Fruit fly (Drosophila melanogaster) S2 (cell line): ENCODE measurements around the gene CG7379.

Experiments used
- CG8478 ChIP-seq: fragments of >200 bp; optimal IDR thresholded peaks from 2 replicates; lab custom pipeline; 2018
- CTCF ChIP-seq, 2 experiments: fragments of >200 bp; optimal IDR thresholded peaks; 2 replicates each; lab custom pipeline; 2018

DNA sequence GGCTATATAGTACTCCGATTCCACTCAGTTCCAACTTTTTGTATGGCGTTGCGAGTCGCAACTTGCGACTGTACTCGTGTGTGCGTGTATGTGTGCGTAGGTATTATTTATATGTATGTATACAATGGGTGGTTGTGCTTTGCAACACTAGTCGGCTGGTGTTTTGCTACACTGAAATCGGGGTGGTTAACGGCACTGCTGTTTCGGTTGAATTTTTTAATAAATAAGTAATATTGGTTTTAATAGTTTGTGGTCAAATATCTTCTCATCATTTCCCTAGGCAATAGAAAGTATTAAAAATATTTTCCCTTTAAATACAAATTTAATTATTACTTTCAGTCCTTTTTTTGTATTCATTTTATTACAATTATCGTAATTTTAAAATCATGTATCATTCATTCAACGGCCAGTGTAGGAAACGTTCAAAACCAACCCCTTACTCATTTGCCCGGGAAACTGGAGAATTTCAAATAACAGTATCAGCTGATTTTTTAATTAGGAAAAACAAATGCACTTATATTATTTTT lies at the start of gene CG7379:
- TF ChIP-seq CTCF (optimal IDR thresholded peaks at IDR 0.05; lab: Kevin White, UChicago) (no peak), CG8478 (lab: Kevin White, UChicago) (no peak)
